Fruit fly (Drosophila melanogaster): ENCODE data around the gene CG11696.

The CG11696 gene

dm6 chrX:11528026-11528702 is 45.4 kb upstream of the CG11696 start (continued):
- peak; percentile 15 for TF ChIP-seq cwo (GFP tag; optimal IDR thresholded peaks at IDR 0.05)
- no peak for TF ChIP-seq wdn (GFP tag; IDR thresholded peaks at IDR 0.05)
- TF ChIP-seq Lpt (GFP tag; optimal IDR thresholded peaks at IDR 0.05), result no peak
- TF ChIP-seq CG7839 (tag; optimal IDR thresholded peaks at IDR 0.05), result peak; percentile 87
- peak; percentile 65 for TF ChIP-seq Max (GFP tag; optimal IDR thresholded peaks at IDR 0.05)
- no peak for TF ChIP-seq cg (GFP tag; optimal IDR thresholded peaks at IDR 0.05)
- no peak for TF ChIP-seq D (optimal IDR thresholded peaks at IDR 0.05)
- TF ChIP-seq D (GFP tag; optimal IDR thresholded peaks at IDR 0.05), result peak; percentile 90
- no peak for TF ChIP-seq repo (GFP tag; optimal IDR thresholded peaks at IDR 0.05)
- peak; percentile 6 for TF ChIP-seq CG18011 (GFP tag; optimal IDR thresholded peaks at IDR 0.05)
- TF ChIP-seq disco-r (GFP tag; optimal IDR thresholded peaks at IDR 0.05), result no peak
- TF ChIP-seq lov (optimal IDR thresholded peaks at IDR 0.05), result no peak
- TF ChIP-seq lov (GFP tag; IDR thresholded peaks at IDR 0.05), result peak; percentile 89
- no peak for TF ChIP-seq Side (GFP tag; optimal IDR thresholded peaks at IDR 0.05)
- no peak for TF ChIP-seq HLH54F (GFP tag; optimal IDR thresholded peaks at IDR 0.05)
- no peak for TF ChIP-seq amos (GFP tag; IDR thresholded peaks at IDR 0.05; ENCODE audit: partially characterized antibody)
- TF ChIP-seq CG1603 (tag; optimal IDR thresholded peaks at IDR 0.05), result peak; percentile 75
- TF ChIP-seq sug (tag; optimal IDR thresholded peaks at IDR 0.05), result peak; percentile 32
- TF ChIP-seq CG15601 (tag; optimal IDR thresholded peaks at IDR 0.05), result peak; percentile 91
- TF ChIP-seq Dek (tag; optimal IDR thresholded peaks at IDR 0.05), result peak; percentile 24
- TF ChIP-seq CG14441 (GFP tag; IDR thresholded peaks at IDR 0.05), result peak; percentile 56
- peak; percentile 41 to 64 for TF ChIP-seq dpn (GFP tag; optimal IDR thresholded peaks at IDR 0.05)
- peak; percentile 10 for TF ChIP-seq btn (GFP tag; optimal IDR thresholded peaks at IDR 0.05)
- TF ChIP-seq bab2 (GFP tag; optimal IDR thresholded peaks at IDR 0.05), result peak; percentile 56
- peak; percentile 31 for TF ChIP-seq CG12155 (GFP tag; optimal IDR thresholded peaks at IDR 0.05)
- peak; percentile 84 for TF ChIP-seq vvl (GFP tag; IDR thresholded peaks at IDR 0.05)
- TF ChIP-seq Camta (GFP tag; optimal IDR thresholded peaks at IDR 0.05), result peak; percentile 42
- TF ChIP-seq Sox100B (GFP tag; optimal IDR thresholded peaks at IDR 0.05), result peak; percentile 76
- TF ChIP-seq CG10959 (GFP tag; IDR thresholded peaks at IDR 0.05), result peak; percentile 79
- peak; percentile 78 for TF ChIP-seq tap (tag; optimal IDR thresholded peaks at IDR 0.05)
- no peak for TF ChIP-seq cad (GFP tag; optimal IDR thresholded peaks at IDR 0.05)
- TF ChIP-seq CG11093 (GFP tag; IDR thresholded peaks at IDR 0.05), result 0 out of 3 replicates have a peak, but pooled peaks have one; percentile 46
- no peak for TF ChIP-seq corto (GFP tag; optimal IDR thresholded peaks at IDR 0.05)
- peak; percentile 78 for TF ChIP-seq tin (GFP tag; optimal IDR thresholded peaks at IDR 0.05)
- no peak; the same call in 1 of the 2 replicates for TF ChIP-seq CG8765 (GFP tag; IDR thresholded peaks at IDR 0.05)
- peak; percentile 80 for TF ChIP-seq fd64A (GFP tag; optimal IDR thresholded peaks at IDR 0.05)
- peak; percentile 86; the same call in 2 of the 3 replicates for TF ChIP-seq zfh1 (GFP tag; IDR thresholded peaks at IDR 0.05)
- no peak for TF ChIP-seq CG15514 (GFP tag; optimal IDR thresholded peaks at IDR 0.05)
- peak; percentile 36 for TF ChIP-seq CG12236 (GFP tag; optimal IDR thresholded peaks at IDR 0.05)
- TF ChIP-seq sim (GFP tag; IDR thresholded peaks at IDR 0.05), result peak; percentile 75
- TF ChIP-seq mam (GFP tag; optimal IDR thresholded peaks at IDR 0.05), result peak; percentile 1
- TF ChIP-seq Hr51 (GFP tag; optimal IDR thresholded peaks at IDR 0.05), result peak; percentile 9 to 66
- peak; percentile 86 for TF ChIP-seq az2 (GFP tag; optimal IDR thresholded peaks at IDR 0.05)
- no peak for TF ChIP-seq mirr (GFP tag; optimal IDR thresholded peaks at IDR 0.05)
- TF ChIP-seq CoRest (tag; optimal IDR thresholded peaks at IDR 0.05), result peak; percentile 86
- peak; percentile 65 for TF ChIP-seq pum (GFP tag; optimal IDR thresholded peaks at IDR 0.05)
- peak; percentile 1 for TF ChIP-seq CG6854 (GFP tag; optimal IDR thresholded peaks at IDR 0.05)
- peak; percentile 81 for TF ChIP-seq CG9727 (GFP tag; optimal IDR thresholded peaks at IDR 0.05)
- TF ChIP-seq lola (GFP tag; optimal IDR thresholded peaks at IDR 0.05), result peak in 1 of 3 experiments; percentile 93

Data from whole organism, embryonic.